Worm (Caenorhabditis elegans) whole organism, L3 larva: ENCODE results near the gene algn-1.

Source experiments
- ZK546.5 ChIP-seq: sonication (generic microtip); optimal IDR thresholded peaks from 2 replicates; lab custom pipeline; 2017; ENCODE audit warnings: missing biosample characterization, missing genetic modification characterization
- nfya-1 ChIP-seq: sonication (generic microtip); optimal IDR thresholded peaks from 2 replicates; lab custom pipeline; 2017; ENCODE audit warnings: missing genetic modification characterization, mild to moderate bottlenecking, missing compliant biosample characterization, antibody characterized with exemption, moderate library complexity; ENCODE audit not compliant: insufficient read depth
- nhr-11 ChIP-seq: fragments of 150-350 bp; optimal IDR thresholded peaks from 2 replicates; lab custom pipeline; 2014; ENCODE audit warnings: missing biosample characterization, missing genetic modification characterization

DNA sequence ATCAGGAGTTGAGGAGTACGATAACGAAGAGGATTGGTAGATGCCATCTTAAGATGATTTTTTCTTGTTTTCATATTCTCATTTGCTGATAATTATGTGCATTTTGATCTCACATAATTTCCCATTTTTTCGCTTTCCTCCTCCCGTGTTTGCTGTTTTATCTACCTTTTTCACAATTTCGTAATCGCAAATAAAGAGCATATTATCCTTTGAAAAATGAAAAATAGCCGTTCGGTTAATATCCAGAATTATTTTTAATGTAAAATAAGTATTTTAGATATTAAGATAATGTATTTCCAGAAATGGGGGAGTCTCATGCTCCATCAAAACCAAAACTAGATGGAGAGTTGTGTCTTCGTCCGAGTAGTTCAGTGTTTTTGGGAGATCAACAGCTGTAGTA, 27.0 kb upstream of the algn-1 start, which contains the start of gene vps-16:
- TF ChIP-seq nfya-1 (tag; lab: Kevin White, UChicago) (no peak), ZK546.5 (tag; lab: Kevin White, UChicago) (no peak), nhr-11 (tag; lab: Kevin White, UChicago) (no peak)
